Fruit fly (Drosophila melanogaster): ENCODE data around the gene CG14143.

The CG14143 gene

dm6 chr3L:11107432-11107831 is 27.4 kb upstream of the CG14143 start, which contains the start of gene CG32073 (continued):
- TF ChIP-seq CG6854 (GFP tag; optimal IDR thresholded peaks at IDR 0.05) (no peak), Mes4 (GFP tag; optimal IDR thresholded peaks at IDR 0.05) (no peak), CG2712 (tag; optimal IDR thresholded peaks at IDR 0.05) (peak; percentile 44), crp (GFP tag; optimal IDR thresholded peaks at IDR 0.05) (no peak), dpn (GFP tag; optimal IDR thresholded peaks at IDR 0.05) (no peak), row (GFP tag; IDR thresholded peaks at IDR 0.05) (no peak), CG10979 (tag; optimal IDR thresholded peaks at IDR 0.05) (peak; percentile 33), ci (GFP tag; IDR thresholded peaks at IDR 0.05) (no peak), so (GFP tag; IDR thresholded peaks at IDR 0.05) (no peak), CG14710 (tag; optimal IDR thresholded peaks at IDR 0.05) (peak; percentile 42), CG10462 (GFP tag; optimal IDR thresholded peaks at IDR 0.05) (no peak), CG17912 (GFP tag; optimal IDR thresholded peaks at IDR 0.05) (no peak)

DNA sequence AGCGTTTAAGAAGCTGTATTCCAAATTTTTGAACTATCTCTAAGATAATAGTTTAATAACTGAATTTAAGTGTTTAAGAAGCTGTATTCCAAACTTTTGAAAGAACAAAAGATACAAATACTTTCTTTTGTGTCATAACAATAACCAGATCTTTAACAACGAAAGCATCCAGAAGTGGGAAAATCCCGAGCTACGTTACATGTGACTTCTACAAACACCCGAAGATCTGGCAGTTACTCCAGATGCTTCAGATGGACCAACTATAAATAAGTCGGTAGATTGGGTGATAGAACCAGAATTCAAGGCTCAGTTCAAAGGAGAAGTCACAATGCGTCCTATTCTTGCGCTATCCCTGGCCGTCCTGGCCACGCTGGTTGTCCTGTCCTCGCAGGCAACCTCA is 26.9 kb upstream of the CG14143 start, which contains the start of gene CG12522:
Gene CG12522, plus strand, starts transcription at position 301 of the 400 bp plus-strand sequence.
- no peak for TF ChIP-seq CG14441 (GFP tag; IDR thresholded peaks at IDR 0.05)
- no peak for TF ChIP-seq Taf1 (GFP tag; IDR thresholded peaks at IDR 0.05)
- no peak for TF ChIP-seq salm (tag; optimal IDR thresholded peaks at IDR 0.05)
- TF ChIP-seq Antp (GFP tag; optimal IDR thresholded peaks at IDR 0.05): no peak
- no peak for TF ChIP-seq croc (GFP tag; conservative IDR thresholded peaks at IDR 0.05)
- TF ChIP-seq Rfx (GFP tag; IDR thresholded peaks at IDR 0.05): no peak
- TF ChIP-seq Dp (GFP tag; optimal IDR thresholded peaks at IDR 0.05): no peak
- no peak for TF ChIP-seq CG4730 (GFP tag; IDR thresholded peaks at IDR 0.05)
- no peak for TF ChIP-seq sug (tag; optimal IDR thresholded peaks at IDR 0.05)
- no peak for TF ChIP-seq eyg (GFP tag; optimal IDR thresholded peaks at IDR 0.05)
- TF ChIP-seq D (optimal IDR thresholded peaks at IDR 0.05): no peak
- TF ChIP-seq D (GFP tag; optimal IDR thresholded peaks at IDR 0.05): no peak
- no peak for TF ChIP-seq ash1 (GFP tag; optimal IDR thresholded peaks at IDR 0.05)
- TF ChIP-seq CG32532 (GFP tag; IDR thresholded peaks at IDR 0.05): no peak
- TF ChIP-seq bowl (GFP tag; IDR thresholded peaks at IDR 0.05): no peak
- no peak for TF ChIP-seq tna (GFP tag; IDR thresholded peaks at IDR 0.05; ENCODE audit: partially characterized antibody)
- no peak for TF ChIP-seq run (tag; optimal IDR thresholded peaks at IDR 0.05)
- no peak for TF ChIP-seq ems (GFP tag; optimal IDR thresholded peaks at IDR 0.05)
- TF ChIP-seq Vsx1 (GFP tag; optimal IDR thresholded peaks at IDR 0.05): no peak

DNA sequence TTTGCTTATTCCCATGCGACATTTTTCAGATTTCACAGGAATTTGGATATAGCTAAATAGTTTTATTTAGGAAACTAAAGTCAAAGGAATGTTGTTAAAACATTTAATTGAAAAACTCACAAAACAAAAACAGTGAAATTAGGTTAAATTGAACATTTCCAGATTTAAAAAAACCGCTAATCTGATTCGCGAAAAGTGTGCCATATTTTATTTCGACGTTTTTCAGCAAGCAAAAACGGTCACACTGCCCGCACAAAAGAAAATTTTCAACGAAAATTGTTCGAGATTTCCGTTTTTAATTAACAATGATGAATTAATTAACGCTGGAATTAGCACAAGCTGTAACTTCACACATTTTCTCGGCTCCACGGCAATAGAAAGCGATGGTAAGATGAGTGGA is 25.3 kb upstream of the CG14143 start, which contains the start of the genes CG34012 and emei:
Gene CG34012, minus strand, starts transcription at position 52 of the 400 bp plus-strand sequence.
Gene emei, plus strand, starts transcription at position 237 of the 400 bp plus-strand sequence.
- TF ChIP-seq CG2202 (tag; optimal IDR thresholded peaks at IDR 0.05) (no peak), CG9797 (GFP tag; optimal IDR thresholded peaks at IDR 0.05) (peak; percentile 47), Vsx1 (GFP tag; optimal IDR thresholded peaks at IDR 0.05) (no peak), CG43689 (GFP tag; IDR thresholded peaks at IDR 0.05) (no peak), rib (GFP tag; IDR thresholded peaks at IDR 0.05) (no peak), CG2116 (GFP tag; optimal IDR thresholded peaks at IDR 0.05) (no peak), CG13624 (GFP tag; optimal IDR thresholded peaks at IDR 0.05) (no peak), Meics (GFP tag; optimal IDR thresholded peaks at IDR 0.05) (no peak), klu (GFP tag; IDR thresholded peaks at IDR 0.05) (no peak), CG15479 (GFP tag; optimal IDR thresholded peaks at IDR 0.05) (no peak), CG18764 (GFP tag; optimal IDR thresholded peaks at IDR 0.05) (no peak), zen2 (GFP tag; IDR thresholded peaks at IDR 0.05; ENCODE audit: partially characterized antibody) (no peak), nerfin-2 (GFP tag; IDR thresholded peaks at IDR 0.05; ENCODE audit: partially characterized antibody) (no peak), BtbVII (GFP tag; optimal IDR thresholded peaks at IDR 0.05) (no peak), trem (tag; optimal IDR thresholded peaks at IDR 0.05) (peak; percentile 10), CG10267 (tag; optimal IDR thresholded peaks at IDR 0.05) (peak; percentile 10), bigmax (GFP tag; optimal IDR thresholded peaks at IDR 0.05) (peak; percentile 82), Dip3 (GFP tag; optimal IDR thresholded peaks at IDR 0.05) (no peak), emc (GFP tag; optimal IDR thresholded peaks at IDR 0.05) (no peak), Poxn (GFP tag; IDR thresholded peaks at IDR 0.05) (no peak), Adf1 (GFP tag; IDR thresholded peaks at IDR 0.05) (no peak), HLH54F (GFP tag; optimal IDR thresholded peaks at IDR 0.05) (no peak)

Measured in whole organism, embryonic.